Worm (Caenorhabditis elegans) whole organism, L4/young adult: ENCODE data around the gene egl-26.

Experiments used
- W03F9.2 ChIP-seq: fragments of 150-350 bp; optimal IDR thresholded peaks from 2 replicates; lab custom pipeline; 2014; ENCODE audit warnings: missing biosample characterization, missing genetic modification characterization
- dao-5 ChIP-seq: sonication (generic microtip); optimal IDR thresholded peaks from 2 replicates; lab custom pipeline; 2016; ENCODE audit warnings: missing genotype, missing genetic modification characterization, moderate library complexity, missing compliant biosample characterization
- him-1 ChIP-seq: sonication (generic microtip); optimal IDR thresholded peaks from 2 replicates; lab custom pipeline; 2016; ENCODE audit warnings: missing genotype, missing genetic modification reagents, missing genetic modification characterization, missing compliant biosample characterization

Gene egl-26

ce11 chrII:46116-46515 lies 23.3 kb upstream of the egl-26 start, which contains the start of gene rpt-4:
TSS of gene rpt-4 (minus strand) at chrII:46216.
- TF ChIP-seq dao-5 (tag; lab: Kevin White, UChicago) (no peak), W03F9.2 (tag; lab: Kevin White, UChicago) (no peak), him-1 (tag; lab: Kevin White, UChicago) (no peak)

DNA sequence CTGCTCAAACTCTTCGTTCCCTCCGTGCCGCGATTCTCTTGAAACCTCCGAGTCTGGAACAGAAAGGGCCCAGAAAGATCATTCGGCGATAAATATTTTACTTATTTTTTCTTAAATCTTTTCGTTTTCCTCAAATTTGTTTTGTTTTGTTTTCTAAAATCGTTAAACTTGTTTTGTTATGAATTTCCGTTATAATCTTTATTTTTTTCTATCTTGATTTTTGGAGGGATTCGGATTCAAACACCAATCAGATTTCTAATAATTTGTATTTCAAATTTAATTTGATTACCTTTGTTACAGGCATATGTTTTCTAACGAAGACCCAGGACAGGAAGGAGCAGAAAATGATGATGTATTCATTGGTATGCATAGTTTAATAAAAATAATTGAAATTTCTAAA lies 22.2 kb upstream of the egl-26 start, which contains the start of gene C23H3.5:
Gene C23H3.5, plus strand, starts transcription at position 301 of the 400 bp plus-strand sequence.
- TF ChIP-seq dao-5 (tag; lab: Kevin White, UChicago): no peak
- TF ChIP-seq W03F9.2 (tag; lab: Kevin White, UChicago): no peak
- no peak for TF ChIP-seq him-1 (tag; lab: Kevin White, UChicago)

- TF ChIP-seq W03F9.2 (tag; lab: Kevin White, UChicago): no peak
- no peak for TF ChIP-seq him-1 (tag; lab: Kevin White, UChicago)
- no peak for TF ChIP-seq dao-5 (tag; lab: Kevin White, UChicago)
Measured at ce11 chrII:50862-51261, 18.6 kb upstream of the egl-26 start.

DNA sequence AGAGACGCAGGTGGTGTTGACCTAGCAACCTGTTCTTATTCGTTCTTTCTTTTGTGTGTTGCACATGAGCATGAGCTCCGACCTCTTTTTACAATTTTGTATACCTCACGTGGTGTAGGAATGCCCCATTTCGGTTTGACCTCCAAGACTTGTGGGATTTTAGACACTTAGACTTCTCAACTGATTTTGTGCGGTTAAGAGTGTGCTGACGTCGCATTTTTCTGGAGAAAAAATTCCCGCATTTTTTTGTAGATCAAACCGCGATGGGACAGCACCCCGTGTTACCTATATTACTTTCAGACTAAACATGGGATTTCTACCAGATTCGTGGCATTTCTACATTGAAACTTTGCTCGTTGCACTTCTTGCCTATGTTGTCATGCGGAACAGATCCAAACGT lies 18.1 kb upstream of the egl-26 start, which contains the start of gene sptl-1:
Gene sptl-1, plus strand, starts transcription at position 301 of the 400 bp plus-strand sequence.
- no peak for TF ChIP-seq dao-5 (tag; lab: Kevin White, UChicago)
- no peak for TF ChIP-seq W03F9.2 (tag; lab: Kevin White, UChicago)
- TF ChIP-seq him-1 (tag; lab: Kevin White, UChicago): no peak

DNA sequence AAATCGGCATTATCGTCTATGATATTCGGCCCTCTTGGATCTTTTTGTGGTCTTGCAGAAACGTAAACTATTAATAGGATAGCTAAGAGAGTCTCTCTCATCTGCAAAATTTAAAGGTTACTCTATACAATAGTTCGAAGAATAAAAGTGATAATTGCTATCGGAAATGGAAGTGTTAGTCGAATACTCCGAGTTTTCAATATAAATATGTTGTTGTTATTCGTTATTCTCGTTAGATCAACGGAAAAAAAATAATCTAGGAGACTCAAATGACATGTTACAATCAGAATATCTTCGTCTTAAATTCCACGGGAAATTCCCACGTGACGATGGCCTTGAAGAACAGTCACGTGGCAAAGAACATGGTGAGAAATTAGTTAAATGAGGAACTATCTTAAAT lies 14.2 kb upstream of the egl-26 start, which contains the start of gene tre-5:
Gene tre-5, minus strand, starts transcription at position 101 of the 400 bp plus-strand sequence.
- TF ChIP-seq dao-5 (tag; lab: Kevin White, UChicago): no peak
- TF ChIP-seq him-1 (tag; lab: Kevin White, UChicago): no peak
- no peak for TF ChIP-seq W03F9.2 (tag; lab: Kevin White, UChicago)

DNA sequence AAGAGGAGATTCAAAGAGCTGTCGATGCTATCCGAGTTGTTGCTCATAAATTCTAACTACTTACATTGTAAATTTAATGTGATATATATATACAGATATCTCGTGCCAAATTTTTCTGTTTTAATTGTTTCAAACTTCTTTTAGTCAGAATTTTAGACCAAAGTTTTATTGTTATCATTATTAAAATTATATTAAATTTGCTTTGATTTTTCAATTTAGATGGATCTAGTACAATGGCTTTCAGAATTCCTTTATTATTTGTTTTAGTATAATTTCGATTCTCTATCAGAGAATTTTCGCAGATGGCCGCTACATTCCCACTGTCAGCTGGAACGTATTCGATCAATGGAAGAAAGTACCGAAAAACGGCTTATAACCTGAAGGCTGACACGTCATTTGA lies 12.1 kb upstream of the egl-26 start, which contains the start of gene ascc-1:
Gene ascc-1, plus strand, starts transcription at position 301 of the 400 bp plus-strand sequence.
- TF ChIP-seq W03F9.2 (tag; lab: Kevin White, UChicago) (no peak), dao-5 (tag; lab: Kevin White, UChicago) (no peak), him-1 (tag; lab: Kevin White, UChicago) (no peak)

DNA sequence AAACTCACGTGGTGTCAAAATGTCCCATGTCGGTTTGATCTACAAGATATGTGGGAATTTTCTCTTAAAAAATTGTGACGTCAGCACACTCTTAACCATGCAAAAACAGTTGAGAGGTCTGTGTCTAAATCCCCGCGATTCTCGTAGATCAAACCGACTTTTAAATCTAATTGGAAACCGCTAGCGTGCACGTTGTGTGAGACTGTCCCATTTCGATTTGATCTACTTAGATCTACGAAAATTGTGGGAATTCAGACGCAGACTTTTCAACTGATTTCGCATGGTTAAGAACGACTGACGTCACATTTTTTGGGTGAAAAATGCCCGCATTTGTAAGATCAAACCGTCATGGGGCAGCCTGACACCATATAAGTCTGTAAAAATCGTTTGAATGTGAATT lies 11.6 kb upstream of the egl-26 start:
- TF ChIP-seq dao-5 (tag; lab: Kevin White, UChicago) (no peak), W03F9.2 (tag; lab: Kevin White, UChicago) (no peak), him-1 (tag; lab: Kevin White, UChicago) (no peak)

- TF ChIP-seq him-1 (tag; lab: Kevin White, UChicago) (no peak), dao-5 (tag; lab: Kevin White, UChicago) (no peak), W03F9.2 (tag; lab: Kevin White, UChicago) (no peak)
Measured at ce11 chrII:60049-60448, 9.4 kb upstream of the egl-26 start.

DNA sequence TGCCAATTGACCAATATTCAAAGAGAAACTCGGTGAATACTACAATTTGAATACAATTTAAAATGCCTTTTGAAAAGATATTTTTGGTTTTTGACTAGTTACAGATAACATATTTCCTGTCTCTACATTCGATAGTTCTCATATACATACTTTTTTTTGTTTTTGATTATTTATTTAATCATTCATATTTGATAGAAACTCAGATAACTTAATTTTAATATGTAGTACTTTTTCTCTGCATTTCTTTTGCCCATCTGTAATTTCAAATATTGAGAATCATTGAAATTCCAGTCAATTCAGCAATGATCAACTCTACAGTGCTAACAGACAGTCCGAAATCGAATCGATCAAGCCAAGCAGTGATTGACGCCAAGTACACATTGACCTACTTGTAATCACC lies 8.4 kb upstream of the egl-26 start, which contains the start of gene C23H3.2:
Gene C23H3.2, plus strand, starts transcription at position 301 of the 400 bp plus-strand sequence.
- TF ChIP-seq dao-5 (tag; lab: Kevin White, UChicago) (no peak), W03F9.2 (tag; lab: Kevin White, UChicago) (no peak)

DNA sequence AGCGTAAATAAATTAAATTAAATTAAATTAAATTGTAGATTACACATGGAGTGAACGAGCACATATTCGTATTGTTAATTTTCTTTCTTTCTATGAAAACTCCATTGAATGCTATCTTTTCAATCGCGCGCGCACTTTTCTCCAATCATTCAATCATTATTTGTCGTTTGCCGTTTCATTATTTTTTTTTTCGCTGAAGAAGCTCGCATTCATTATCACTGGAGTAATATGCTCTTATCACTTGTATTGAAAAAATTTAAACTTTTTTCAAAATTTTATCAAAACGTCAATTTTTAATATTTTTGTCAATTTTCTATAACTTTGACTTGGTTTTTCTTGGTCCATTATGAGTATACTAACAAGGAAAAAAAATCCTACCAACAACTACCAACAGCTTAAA lies 4.0 kb upstream of the egl-26 start:
- no peak for TF ChIP-seq W03F9.2 (tag; lab: Kevin White, UChicago)
- no peak for TF ChIP-seq him-1 (tag; lab: Kevin White, UChicago)
- no peak for TF ChIP-seq dao-5 (tag; lab: Kevin White, UChicago)

DNA sequence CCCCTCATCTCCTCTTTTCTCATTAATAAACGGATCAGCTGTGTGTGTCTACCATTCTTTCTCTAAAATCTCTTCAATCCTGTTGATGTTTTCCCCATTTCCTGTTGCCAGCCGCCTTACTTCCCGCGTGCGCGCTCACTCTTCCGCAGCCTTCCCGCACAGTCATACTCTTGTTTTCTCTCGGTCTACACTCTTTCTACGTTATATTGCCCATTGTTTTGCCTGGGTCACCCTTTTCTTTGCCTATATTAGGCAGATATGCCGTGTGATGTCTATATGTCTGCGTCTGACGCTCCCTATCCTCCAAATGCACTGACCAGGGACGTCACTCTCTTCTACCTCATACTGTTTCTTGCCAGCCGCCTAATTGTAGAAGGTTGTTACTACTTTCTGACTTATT lies 3.1 kb upstream of the egl-26 start:
- TF ChIP-seq W03F9.2 (tag; lab: Kevin White, UChicago): no peak
- TF ChIP-seq him-1 (tag; lab: Kevin White, UChicago): no peak
- TF ChIP-seq dao-5 (tag; lab: Kevin White, UChicago): no peak

DNA sequence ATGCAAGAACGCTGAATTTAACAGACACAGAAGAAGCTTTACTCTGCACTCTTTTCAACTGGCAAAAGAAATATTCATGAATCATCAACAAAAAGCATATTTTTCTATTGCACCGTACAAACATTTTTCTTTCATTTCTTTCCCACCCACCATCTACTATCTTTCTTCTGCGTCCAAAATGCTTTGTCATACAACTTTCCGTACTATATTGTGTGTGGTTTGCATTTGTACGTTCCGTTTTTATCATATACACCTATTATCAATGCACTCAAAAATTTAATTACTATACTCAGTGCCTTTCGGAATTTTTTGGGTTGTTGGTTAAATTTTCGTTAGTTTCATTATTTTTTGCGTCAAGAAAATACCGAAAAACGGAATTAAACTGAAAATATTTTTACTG lies 1.8 kb upstream of the egl-26 start:
- no peak for TF ChIP-seq dao-5 (tag; lab: Kevin White, UChicago)
- TF ChIP-seq W03F9.2 (tag; lab: Kevin White, UChicago): no peak
- TF ChIP-seq him-1 (tag; lab: Kevin White, UChicago): no peak

- no peak for TF ChIP-seq dao-5 (tag; lab: Kevin White, UChicago)
- TF ChIP-seq him-1 (tag; lab: Kevin White, UChicago): no peak
- TF ChIP-seq W03F9.2 (tag; lab: Kevin White, UChicago): no peak
Measured at ce11 chrII:68757-69156, 697 bp upstream of the egl-26 start.

DNA sequence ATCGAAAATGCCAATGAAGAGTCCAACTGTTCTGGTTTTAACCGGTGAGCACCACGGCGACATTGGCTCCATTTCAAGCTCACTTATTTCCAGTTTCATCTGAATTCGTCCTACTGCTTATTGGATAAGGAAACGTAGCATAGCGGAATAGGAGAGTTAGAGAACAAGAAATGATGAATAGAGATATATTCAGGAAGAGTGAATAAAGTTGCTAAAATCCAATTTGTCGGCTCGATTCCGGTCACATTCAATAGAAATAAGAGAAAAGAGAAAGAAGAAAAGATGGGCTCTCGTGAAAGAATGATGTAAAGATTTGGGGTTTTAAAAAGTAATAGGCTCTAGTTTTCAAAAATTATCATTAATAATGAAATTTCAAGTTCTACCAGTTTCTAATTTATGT lies 3.9 kb downstream of the egl-26 start:
- TF ChIP-seq dao-5 (tag; lab: Kevin White, UChicago) (no peak), him-1 (tag; lab: Kevin White, UChicago) (no peak), W03F9.2 (tag; lab: Kevin White, UChicago) (no peak)
